Fruit fly (Drosophila melanogaster) whole organism, pupa: Measurements from ENCODE around the gene CRIF.
A peak's percentile ranks its signal among the peaks of the same experiment; 100 is the strongest.

Experiments
- CG10348 ChIP-seq: fragments of 200-800 bp; sonication (Bioruptor generic); IDR thresholded peaks from 2 replicates; pipeline ENCODE4 v1.3.6; 2022; ENCODE audit warnings: missing biosample characterization, missing genetic modification characterization
- CG12605 ChIP-seq: fragments of 200-800 bp; sonication (Bioruptor generic); IDR thresholded peaks from 2 replicates; pipeline ENCODE4 v1.3.6; 2022; ENCODE audit warnings: missing biosample characterization, missing genetic modification characterization
- CG13204 ChIP-seq: fragments of 200-800 bp; sonication (Bioruptor generic); optimal IDR thresholded peaks from 2 replicates; lab custom pipeline; 2018; ENCODE audit warnings: missing biosample characterization, mild to moderate bottlenecking, missing genetic modification characterization, moderate library complexity
- CG14655 ChIP-seq: fragments of 200-800 bp; sonication (Bioruptor generic); optimal IDR thresholded peaks from 3 replicates; lab custom pipeline; 2017; ENCODE audit warnings: mild to moderate bottlenecking, missing biosample characterization, missing genetic modification reagents, missing genetic modification characterization
- CG15710 ChIP-seq: fragments of 200-800 bp; sonication (Bioruptor generic); optimal IDR thresholded peaks from 2 replicates; lab custom pipeline; 2018; ENCODE audit warnings: missing biosample characterization, mild to moderate bottlenecking, missing genetic modification characterization, moderate library complexity
- CG17806 ChIP-seq: fragments of 200-800 bp; sonication (Bioruptor generic); optimal IDR thresholded peaks from 2 replicates; lab custom pipeline; 2018; ENCODE audit warnings: missing biosample characterization, mild to moderate bottlenecking, missing genetic modification characterization, moderate library complexity
- CG32121 ChIP-seq: fragments of 200-800 bp; sonication (Bioruptor generic); IDR thresholded peaks from 2 replicates; pipeline ENCODE4 v1.3.6; 2022; ENCODE audit warnings: missing biosample characterization, missing genetic modification characterization
- CG34367 ChIP-seq: fragments of 200-800 bp; sonication (Bioruptor generic); optimal IDR thresholded peaks from 2 replicates; lab custom pipeline; 2018; ENCODE audit warnings: missing biosample characterization, mild to moderate bottlenecking, missing genetic modification characterization
- CG4496 ChIP-seq: fragments of 200-800 bp; sonication (Bioruptor generic); IDR thresholded peaks from 3 replicates; pipeline ENCODE4 v1.3.6; 2022; ENCODE audit warnings: missing biosample characterization, missing genetic modification characterization
- CG8159 ChIP-seq: fragments of 200-800 bp; sonication (Bioruptor generic); optimal IDR thresholded peaks from 3 replicates; lab custom pipeline; 2018; ENCODE audit warnings: missing biosample characterization, mild to moderate bottlenecking, missing genetic modification characterization, moderate library complexity
- CG8301 ChIP-seq: fragments of 200-800 bp; sonication (Bioruptor generic); optimal IDR thresholded peaks from 2 replicates; lab custom pipeline; 2018; ENCODE audit warnings: missing biosample characterization, mild to moderate bottlenecking, missing genetic modification characterization
- CG9948 ChIP-seq: fragments of 200-800 bp; sonication (Bioruptor generic); optimal IDR thresholded peaks from 2 replicates; lab custom pipeline; 2018; ENCODE audit warnings: missing biosample characterization, mild to moderate bottlenecking, missing genetic modification characterization, moderate library complexity
- D1 ChIP-seq: fragments of 200-800 bp; sonication (Bioruptor generic); optimal IDR thresholded peaks from 2 replicates; lab custom pipeline; 2018; ENCODE audit warnings: missing biosample characterization, mild to moderate bottlenecking, missing genetic modification characterization, moderate library complexity
- EcR ChIP-seq: fragments of 200-800 bp; sonication (Bioruptor generic); optimal IDR thresholded peaks from 3 replicates; lab custom pipeline; 2019; ENCODE audit warnings: missing biosample characterization, missing genetic modification characterization, mild to moderate bottlenecking, moderate library complexity, missing genetic modification reagents
- Ets98B ChIP-seq: fragments of 200-800 bp; sonication (Bioruptor generic); IDR thresholded peaks from 2 replicates; pipeline ENCODE4 v1.3.6; 2022; ENCODE audit warnings: missing biosample characterization, missing genetic modification characterization
- Pif1A ChIP-seq: fragments of 200-800 bp; sonication (Bioruptor generic); optimal IDR thresholded peaks from 3 replicates; lab custom pipeline; 2016; ENCODE audit warnings: missing biosample characterization, missing genetic modification characterization
- Pif1B ChIP-seq: fragments of 200-800 bp; sonication (Bioruptor generic); optimal IDR thresholded peaks from 3 replicates; lab custom pipeline; 2016; ENCODE audit warnings: missing biosample characterization, missing genetic modification characterization
- Snoo ChIP-seq: fragments of 200-800 bp; sonication (Bioruptor generic); optimal IDR thresholded peaks from 3 replicates; lab custom pipeline; 2017; ENCODE audit warnings: missing biosample characterization, mild to moderate bottlenecking, missing genetic modification characterization, inconsistent platforms
- fd96Ca ChIP-seq: fragments of 200-800 bp; sonication (Bioruptor generic); IDR thresholded peaks from 3 replicates; pipeline ENCODE4 v1.3.6; 2022; ENCODE audit warnings: missing biosample characterization, missing genetic modification characterization
- gl ChIP-seq: fragments of 200-800 bp; sonication (Bioruptor generic); optimal IDR thresholded peaks from 2 replicates; lab custom pipeline; 2018; ENCODE audit warnings: missing biosample characterization, mild to moderate bottlenecking, missing genetic modification characterization
- rn ChIP-seq: fragments of 200-800 bp; sonication (Bioruptor generic); IDR thresholded peaks from 2 replicates; pipeline ENCODE4 v1.3.6; 2022; ENCODE audit warnings: missing biosample characterization, missing genetic modification characterization

The CRIF gene

dm6 chr3L:21568848-21569372, at the start of gene CRIF, which contains the start of gene SMC5:
Gene CRIF (minus strand): TSS chr3L:21568898.
Gene SMC5 (plus strand): TSS chr3L:21569176.
- TF ChIP-seq D1 (tag; lab: Kevin White, UChicago) = peak; percentile 44
- TF ChIP-seq rn (GFP tag; lab: Robert Waterston, UW) = no peak
- TF ChIP-seq CG17806 = peak; percentile 33
- TF ChIP-seq CG32121 (GFP tag; lab: Robert Waterston, UW) = peak; percentile 22; the same call in 1 of the 2 replicates
- no peak for TF ChIP-seq Snoo
- TF ChIP-seq Pif1B = no peak
- no peak for TF ChIP-seq CG4496 (GFP tag; lab: Robert Waterston, UW)
- TF ChIP-seq CG9948 (tag; lab: Kevin White, UChicago) = no peak
- no peak for TF ChIP-seq CG10348
- TF ChIP-seq, all 21 proteins: peak for 3

DNA sequence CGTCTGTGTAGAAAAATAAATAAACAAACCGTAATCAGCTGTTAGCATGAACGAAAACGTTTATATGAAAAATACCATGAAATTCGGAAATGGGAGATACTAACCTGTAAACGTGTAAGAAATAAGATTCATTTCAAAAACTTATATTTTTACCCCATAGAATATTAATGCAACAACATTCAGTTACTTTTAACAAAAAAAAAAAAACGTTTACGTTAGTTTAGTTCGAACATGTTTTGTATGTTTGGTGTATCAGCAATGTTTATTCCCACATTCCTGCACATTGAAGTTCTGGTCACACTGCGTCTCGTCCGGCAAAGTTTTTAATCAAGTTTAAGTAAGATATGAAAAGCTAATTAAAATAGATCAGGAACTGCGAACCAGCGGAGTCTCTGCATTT, 48.7 kb upstream of the CRIF start, which contains the start of the genes S1P and CG11307:
Gene S1P, minus strand, starts transcription at position 23 of the 400 bp plus-strand sequence.
Gene CG11307, plus strand, starts transcription at position 270 of the 400 bp plus-strand sequence.
- TF ChIP-seq CG32121 (GFP tag; lab: Robert Waterston, UW) (no peak), gl (tag; lab: Kevin White, UChicago) (no peak), CG9948 (tag; lab: Kevin White, UChicago) (no peak), CG8301 (tag; lab: Kevin White, UChicago) (no peak), CG14655 (GFP tag; lab: Kevin White, UChicago) (no peak), Snoo (no peak), Pif1B (no peak), CG8159 (tag; lab: Kevin White, UChicago) (no peak)

- TF ChIP-seq Pif1B (no peak), CG34367 (tag; lab: Kevin White, UChicago) (no peak), CG12605 (GFP tag; lab: Robert Waterston, UW) (no peak), CG8301 (tag; lab: Kevin White, UChicago) (no peak), CG17806 (no peak), D1 (tag; lab: Kevin White, UChicago) (no peak), CG10348 (no peak), CG9948 (tag; lab: Kevin White, UChicago) (no peak), CG14655 (GFP tag; lab: Kevin White, UChicago) (no peak), CG32121 (GFP tag; lab: Robert Waterston, UW) (no peak), Snoo (no peak), EcR (GFP tag; lab: Kevin White, UChicago) (no peak), fd96Ca (GFP tag; lab: Robert Waterston, UW) (no peak)
Measured at dm6 chr3L:21610535-21610934, 41.8 kb upstream of the CRIF start.

- TF ChIP-seq CG14655 (GFP tag; lab: Kevin White, UChicago) (no peak), gl (tag; lab: Kevin White, UChicago) (no peak), CG12605 (GFP tag; lab: Robert Waterston, UW) (no peak), rn (GFP tag; lab: Robert Waterston, UW) (no peak), CG10348 (no peak), Pif1A (GFP tag; lab: Kevin White, UChicago) (no peak), Pif1B (no peak), D1 (tag; lab: Kevin White, UChicago) (peak; percentile 88)
Measured at dm6 chr3L:21604265-21604664, 35.6 kb upstream of the CRIF start.

DNA sequence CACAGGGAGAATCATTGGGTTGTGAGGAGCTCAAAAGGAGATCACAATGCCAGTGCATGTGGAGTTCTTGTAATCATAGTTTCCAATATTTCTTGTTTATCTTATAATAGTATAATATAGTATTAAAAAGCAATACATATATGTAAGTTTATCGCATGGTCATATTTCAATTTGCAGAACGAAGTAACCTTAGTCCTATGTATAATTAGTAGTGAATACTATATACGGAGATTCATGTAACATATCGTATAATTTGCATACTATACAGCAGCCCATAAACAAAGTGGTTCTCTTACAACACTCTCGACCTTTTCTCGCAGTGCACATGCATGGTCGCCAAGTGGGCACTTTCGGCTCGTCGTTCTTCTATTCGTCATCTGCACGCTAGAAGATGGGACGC, 33.6 kb upstream of the CRIF start:
- TF ChIP-seq gl (tag; lab: Kevin White, UChicago) = no peak
- TF ChIP-seq CG14655 (GFP tag; lab: Kevin White, UChicago) = peak; percentile 55
- peak; percentile 36 for TF ChIP-seq CG15710 (tag; lab: Kevin White, UChicago)
- no peak for TF ChIP-seq CG8301 (tag; lab: Kevin White, UChicago)
- no peak for TF ChIP-seq EcR (GFP tag; lab: Kevin White, UChicago)
- TF ChIP-seq CG9948 (tag; lab: Kevin White, UChicago) = peak; percentile 65
- peak; percentile 51 for TF ChIP-seq CG17806
- peak; percentile 22 for TF ChIP-seq CG34367 (tag; lab: Kevin White, UChicago)
- TF ChIP-seq CG10348 = no peak

dm6 chr3L:21598337-21598736, 29.6 kb upstream of the CRIF start:
- no peak for TF ChIP-seq rn (GFP tag; lab: Robert Waterston, UW)
- TF ChIP-seq CG13204 (GFP tag; lab: Kevin White, UChicago) = peak; percentile 46

DNA sequence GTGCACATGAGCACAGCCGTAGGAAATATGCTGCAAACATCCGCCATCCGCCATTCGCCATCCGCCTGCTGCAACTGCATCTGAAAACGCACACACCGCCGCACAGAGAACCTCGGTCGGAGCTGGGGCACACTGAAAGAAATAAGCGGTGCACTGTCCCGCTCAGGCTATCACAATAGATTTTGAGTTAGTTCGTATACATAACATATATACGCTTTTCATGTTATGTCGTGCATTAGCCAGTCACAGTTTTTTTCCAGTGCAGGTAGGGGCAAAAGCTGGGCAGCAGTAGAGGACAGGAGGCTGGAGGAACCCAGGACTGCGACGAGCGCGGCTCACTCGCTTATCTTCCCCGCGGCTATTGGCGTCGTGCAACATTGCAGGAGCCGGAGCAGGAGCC, 25.7 kb upstream of the CRIF start:
- TF ChIP-seq CG34367 (tag; lab: Kevin White, UChicago) (peak; percentile 29), Ets98B (GFP tag; lab: Robert Waterston, UW) (no peak), Snoo (peak; percentile 35), fd96Ca (GFP tag; lab: Robert Waterston, UW) (no peak), CG8159 (tag; lab: Kevin White, UChicago) (peak; percentile 59), rn (GFP tag; lab: Robert Waterston, UW) (no peak), CG17806 (peak; percentile 58), CG8301 (tag; lab: Kevin White, UChicago) (peak; percentile 30), CG9948 (tag; lab: Kevin White, UChicago) (peak; percentile 54), CG4496 (GFP tag; lab: Robert Waterston, UW) (peak; percentile 65; the same call in 1 of the 3 replicates), CG10348 (no peak), CG13204 (GFP tag; lab: Kevin White, UChicago) (peak; percentile 33), D1 (tag; lab: Kevin White, UChicago) (no peak), Pif1A (GFP tag; lab: Kevin White, UChicago) (peak; percentile 40), CG32121 (GFP tag; lab: Robert Waterston, UW) (no peak), Pif1B (peak; percentile 20), CG15710 (tag; lab: Kevin White, UChicago) (peak; percentile 52), gl (tag; lab: Kevin White, UChicago) (peak; percentile 32), CG12605 (GFP tag; lab: Robert Waterston, UW) (no peak), CG14655 (GFP tag; lab: Kevin White, UChicago) (peak; percentile 52), EcR (GFP tag; lab: Kevin White, UChicago) (no peak)
